Worm (Caenorhabditis elegans): Measurements from ENCODE around the gene col-111.

col-111 gene

ce11 chrIV:4657874-4658273 lies at the start of gene col-111:
Gene col-111, minus strand, starts transcription at chrIV:4657974.
- TF ChIP-seq unc-62 (GFP tag; optimal IDR thresholded peaks at IDR 0.05), result no peak

ce11 chrIV:4705922-4706321 lies 48.1 kb upstream of the col-111 start:
- TF ChIP-seq unc-62 (GFP tag; optimal IDR thresholded peaks at IDR 0.05), result no peak

- no peak for TF ChIP-seq unc-62 (GFP tag; optimal IDR thresholded peaks at IDR 0.05)
These were observed 47.4 kb upstream of the col-111 start for ce11 chrIV:4705182-4705581.

ce11 chrIV:4703911-4704310 lies 46.1 kb upstream of the col-111 start, which contains the start of gene ogdh-1:
Gene ogdh-1, minus strand, starts transcription at chrIV:4704011.
- no peak for TF ChIP-seq unc-62 (GFP tag; optimal IDR thresholded peaks at IDR 0.05)

ce11 chrIV:4692463-4692862 lies 34.7 kb upstream of the col-111 start, which contains the start of gene spe-51:
Gene spe-51, plus strand, starts transcription at chrIV:4692763.
- no peak for TF ChIP-seq unc-62 (GFP tag; optimal IDR thresholded peaks at IDR 0.05)

- no peak for TF ChIP-seq unc-62 (GFP tag; optimal IDR thresholded peaks at IDR 0.05)
These were observed 30.4 kb upstream of the col-111 start, which contains the start of gene bus-4 for ce11 chrIV:4688221-4688620. Gene bus-4, plus strand, starts transcription at chrIV:4688269.

- TF ChIP-seq unc-62 (GFP tag; optimal IDR thresholded peaks at IDR 0.05), result no peak
These were observed 29.1 kb upstream of the col-111 start for ce11 chrIV:4686898-4687297.

- TF ChIP-seq unc-62 (GFP tag; optimal IDR thresholded peaks at IDR 0.05), result no peak
These were observed 28.6 kb upstream of the col-111 start for ce11 chrIV:4686291-4686830.

- no peak for TF ChIP-seq unc-62 (GFP tag; optimal IDR thresholded peaks at IDR 0.05)
These were observed 25.4 kb upstream of the col-111 start for ce11 chrIV:4683149-4683548.

- no peak for TF ChIP-seq unc-62 (GFP tag; optimal IDR thresholded peaks at IDR 0.05)
These were observed 20.9 kb upstream of the col-111 start, which contains the start of gene kin-36 for ce11 chrIV:4678718-4679117. Gene kin-36, plus strand, starts transcription at chrIV:4679018.

- TF ChIP-seq unc-62 (GFP tag; optimal IDR thresholded peaks at IDR 0.05), result no peak
These were observed 16.5 kb upstream of the col-111 start for ce11 chrIV:4674322-4674721.

ce11 chrIV:4673332-4673731 lies 15.6 kb upstream of the col-111 start:
- TF ChIP-seq unc-62 (GFP tag; optimal IDR thresholded peaks at IDR 0.05), result no peak

- no peak for TF ChIP-seq unc-62 (GFP tag; optimal IDR thresholded peaks at IDR 0.05)
These were observed 11.5 kb upstream of the col-111 start, which contains the start of gene F29B9.12 for ce11 chrIV:4669242-4669641. Gene F29B9.12, plus strand, starts transcription at chrIV:4669542.

- TF ChIP-seq unc-62 (GFP tag; optimal IDR thresholded peaks at IDR 0.05), result no peak
These were observed 10.1 kb upstream of the col-111 start for ce11 chrIV:4667835-4668234.

ce11 chrIV:4667383-4667782 lies 9.6 kb upstream of the col-111 start:
- no peak for TF ChIP-seq unc-62 (GFP tag; optimal IDR thresholded peaks at IDR 0.05)

ce11 chrIV:4665079-4665478 lies 7.3 kb upstream of the col-111 start, which contains the start of gene F29B9.1:
Gene F29B9.1, plus strand, starts transcription at chrIV:4665379.
- TF ChIP-seq unc-62 (GFP tag; optimal IDR thresholded peaks at IDR 0.05), result no peak

- no peak for TF ChIP-seq unc-62 (GFP tag; optimal IDR thresholded peaks at IDR 0.05)
These were observed 2.6 kb upstream of the col-111 start, which contains the start of the genes F29B9.11 and jmjd-1.2 for ce11 chrIV:4660151-4661041. Gene F29B9.11, minus strand, starts transcription at chrIV:4660201. Gene jmjd-1.2, plus strand, starts transcription at chrIV:4660991.
